Worm (Caenorhabditis elegans) whole organism, L1 larva: ENCODE measurements around the gene glb-25.
A peak's percentile ranks its signal among the peaks of the same experiment; 100 is the strongest.

Experiments
- alr-1 ChIP-seq: fragments of 200-800 bp; sonication (Bioruptor generic); optimal IDR thresholded peaks from 2 replicates; lab custom pipeline; 2018; ENCODE audit warnings: borderline replicate concordance, mild to moderate bottlenecking, missing genetic modification characterization, missing compliant biosample characterization
- ces-1 ChIP-seq: fragments of 150-350 bp; optimal IDR thresholded peaks from 2 replicates; lab custom pipeline; 2014; ENCODE audit warnings: missing biosample characterization, missing genetic modification reagents, missing genetic modification characterization
- dpl-1 ChIP-seq, 3 experiments: fragments of 150-350 bp in 2 of 3; sonication (generic microtip) in 1 of 3; optimal IDR thresholded peaks; 2 replicates each; lab custom pipeline; 2014 to 2017; ENCODE audit warnings: missing biosample characterization in 3 of 3, missing genetic modification characterization in 3 of 3, missing genetic modification reagents in 3 of 3
- elt-2 ChIP-seq: sonication (generic microtip); optimal IDR thresholded peaks from 2 replicates; lab custom pipeline; 2016; ENCODE audit warnings: missing genetic modification characterization, mild to moderate bottlenecking, inconsistent platforms, missing compliant biosample characterization, missing genetic modification reagents
- elt-3 ChIP-seq, 6 experiments: fragments of 150-350 bp in 1 of 6; sonication (generic microtip); optimal IDR thresholded peaks; 2 replicates each; lab custom pipeline; 2017 to 2018; ENCODE audit warnings: missing biosample characterization in 6 of 6, missing genetic modification characterization in 6 of 6, inconsistent platforms in 1 of 6
- grh-1 ChIP-seq: fragments of 200-800 bp; sonication (Bioruptor generic); IDR thresholded peaks from 2 replicates; pipeline ENCODE4 v1.3.6; 2022; ENCODE audit warnings: missing genetic modification reagents, missing genetic modification characterization, missing compliant biosample characterization
- hlh-17 ChIP-seq: fragments of 200-800 bp; sonication (Bioruptor generic); optimal IDR thresholded peaks from 2 replicates; lab custom pipeline; 2018; ENCODE audit warnings: missing genetic modification characterization, mild to moderate bottlenecking, missing compliant biosample characterization, moderate library complexity, borderline replicate concordance
- jun-1 ChIP-seq: fragments of 150-350 bp; optimal IDR thresholded peaks from 2 replicates; lab custom pipeline; 2014; ENCODE audit warnings: missing biosample characterization, missing genetic modification reagents, missing genetic modification characterization
- lin-14 ChIP-seq: fragments of 200-800 bp; sonication (Bioruptor generic); optimal IDR thresholded peaks from 2 replicates; lab custom pipeline; 2018; ENCODE audit warnings: mild to moderate bottlenecking, missing genetic modification characterization, moderate library complexity, missing compliant biosample characterization
- lin-35 ChIP-seq, 2 experiments: fragments of 150-350 bp; optimal IDR thresholded peaks; 2 replicates each; lab custom pipeline; 2014; ENCODE audit warnings: missing biosample characterization in 2 of 2, missing genetic modification characterization in 2 of 2, missing genetic modification reagents in 2 of 2
- mdl-1 ChIP-seq, 2 experiments: fragments of 150-350 bp; optimal IDR thresholded peaks; 2 replicates each; lab custom pipeline; 2014 to 2017; ENCODE audit warnings: missing biosample characterization in 2 of 2, missing genetic modification characterization in 2 of 2, inconsistent platforms in 1 of 2
- nhr-20 ChIP-seq: sonication (generic microtip); optimal IDR thresholded peaks from 2 replicates; lab custom pipeline; 2016; ENCODE audit warnings: mild to moderate bottlenecking, missing genetic modification characterization, missing compliant biosample characterization
- nhr-85 ChIP-seq: sonication (generic microtip); peaks from one replicate; lab custom pipeline; 2016; ENCODE audit warnings: missing genetic modification characterization, inconsistent platforms, missing compliant biosample characterization
- nhr-90 ChIP-seq: sonication (generic microtip); optimal IDR thresholded peaks from 2 replicates; lab custom pipeline; 2016; ENCODE audit warnings: mild to moderate bottlenecking, missing genetic modification characterization, missing compliant biosample characterization; ENCODE audit not compliant: poor library complexity
- pag-3 ChIP-seq: sonication (generic microtip); optimal IDR thresholded peaks from 2 replicates; lab custom pipeline; 2017; ENCODE audit warnings: missing genetic modification characterization, mild to moderate bottlenecking, missing compliant biosample characterization, antibody characterized with exemption, borderline replicate concordance; ENCODE audit not compliant: insufficient read depth
- sox-4 ChIP-seq: sonication (generic microtip); optimal IDR thresholded peaks from 2 replicates; lab custom pipeline; 2016; ENCODE audit warnings: missing genetic modification characterization, missing compliant biosample characterization
- unc-30 ChIP-seq: sonication (generic microtip); optimal IDR thresholded peaks from 2 replicates; lab custom pipeline; 2017; ENCODE audit warnings: missing biosample characterization, missing genetic modification characterization
- unc-98 ChIP-seq: fragments of 200-800 bp; sonication (Bioruptor generic); IDR thresholded peaks from 2 replicates; pipeline ENCODE4 v1.3.6; 2022; ENCODE audit warnings: missing genetic modification characterization, missing compliant biosample characterization

glb-25 gene

ce11 chrV:1998358-1998757, 60.3 kb downstream of the glb-25 start (continued):
- TF ChIP-seq nhr-20 (tag; lab: Kevin White, UChicago): peak; percentile 19
- no peak for TF ChIP-seq sox-4
- no peak for TF ChIP-seq pag-3 (tag; lab: Kevin White, UChicago)
- TF ChIP-seq unc-30 (tag; lab: Kevin White, UChicago): no peak
- no peak for TF ChIP-seq dpl-1 (GFP tag; optimal IDR thresholded peaks at IDR 0.05; lab: Kevin White, UChicago)
- no peak for TF ChIP-seq mdl-1 (tag; optimal IDR thresholded peaks at IDR 0.05; lab: Kevin White, UChicago)
- TF ChIP-seq alr-1 (tag; lab: Kevin White, UChicago): no peak
- no peak for TF ChIP-seq nhr-85 (tag; lab: Kevin White, UChicago)
- TF ChIP-seq grh-1 (GFP tag; lab: Robert Waterston, UW): no peak
- TF ChIP-seq unc-98: no peak

ce11 chrV:1999531-2000094, 61.5 kb downstream of the glb-25 start, which contains the start of gene alh-5:
alh-5 (minus strand) TSS chrV:1999581.
- TF ChIP-seq nhr-20 (tag; lab: Kevin White, UChicago) (peak; percentile 51), ces-1 (no peak), jun-1 (tag; lab: Kevin White, UChicago) (peak; percentile 3), nhr-90 (tag; lab: Kevin White, UChicago) (peak; percentile 40), lin-35 (GFP tag; optimal IDR thresholded peaks at IDR 0.05; lab: Kevin White, UChicago) (peak in 1 of 2 experiments; percentile 22), elt-3 (tag; optimal IDR thresholded peaks at IDR 0.05; lab: Kevin White, UChicago) (peak in 1 of 6 experiments; percentile 69), hlh-17 (GFP tag; lab: Kevin White, UChicago) (no peak), elt-2 (tag; lab: Kevin White, UChicago) (peak; percentile 58), lin-14 (GFP tag; lab: Kevin White, UChicago) (peak; percentile 71)
